Comparison of ENCODE assay signal across 1 fruit fly cellular context in the genomic region with DNA sequence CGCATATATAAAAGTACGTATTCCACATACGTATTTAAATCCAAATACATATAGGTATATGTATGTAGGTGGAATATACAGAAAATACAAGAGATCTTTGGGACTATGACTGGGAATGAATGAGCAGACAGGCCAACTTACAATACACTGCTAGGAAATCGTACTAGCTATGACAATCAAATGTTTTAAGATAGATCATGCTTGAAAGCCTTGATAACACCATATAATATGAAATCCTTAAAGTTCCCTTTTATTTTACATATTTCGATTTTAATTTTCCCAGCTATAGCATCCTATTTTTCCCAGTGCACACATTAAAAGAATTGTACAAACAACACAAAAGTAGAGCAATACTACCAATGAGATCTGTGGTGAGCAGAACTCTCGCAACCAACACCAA.
A peak's percentile ranks its signal among the peaks of the same experiment; 100 is the strongest.
TF ChIP-seq lines count a peak whose summit lies in the region.

No protein-coding gene starts in this region.

TF ChIP-seq in whole organism, embryonic, 481 proteins besides CTCF, POLR2A, EP300 and RAD21 (continued from another document):
- peak; percentile 77 for TF ChIP-seq Fer1 (GFP tag; optimal IDR thresholded peaks at IDR 0.05; lab: Kevin White, UChicago)
- TF ChIP-seq Chrac-16 (GFP tag; optimal IDR thresholded peaks at IDR 0.05; lab: Kevin White, UChicago) = peak; percentile 49
- peak; percentile 59 for TF ChIP-seq slp2 (GFP tag; optimal IDR thresholded peaks at IDR 0.05; lab: Kevin White, UChicago)
- TF ChIP-seq CG3838 (GFP tag; optimal IDR thresholded peaks at IDR 0.05; lab: Kevin White, UChicago) = peak; percentile 23
- TF ChIP-seq CG8089 (GFP tag; optimal IDR thresholded peaks at IDR 0.05; lab: Kevin White, UChicago) = peak; percentile 40
- TF ChIP-seq HLH3B (GFP tag; IDR thresholded peaks at IDR 0.05; lab: Robert Waterston, UW) = peak; percentile 87
- TF ChIP-seq CG31441 (GFP tag; IDR thresholded peaks at IDR 0.05; lab: Robert Waterston, UW) = peak; percentile 91
- TF ChIP-seq CG2199 (GFP tag; IDR thresholded peaks at IDR 0.05; lab: Robert Waterston, UW) = 0 out of 3 replicates have a peak, but pooled peaks have one; percentile 37
- peak; percentile 85 for TF ChIP-seq CG12769 (tag; optimal IDR thresholded peaks at IDR 0.05; lab: Kevin White, UChicago)
- peak; percentile 43 for TF ChIP-seq CG15696 (tag; optimal IDR thresholded peaks at IDR 0.05; lab: Kevin White, UChicago)
- TF ChIP-seq CG4424 (GFP tag; optimal IDR thresholded peaks at IDR 0.05; lab: Kevin White, UChicago) = peak; percentile 75
- peak; percentile 68 for TF ChIP-seq CG10209 (GFP tag; optimal IDR thresholded peaks at IDR 0.05; lab: Kevin White, UChicago)
- TF ChIP-seq fru (optimal IDR thresholded peaks at IDR 0.05; lab: Kevin White, UChicago) = no peak
- peak; percentile 35 for TF ChIP-seq kni (GFP tag; optimal IDR thresholded peaks at IDR 0.05; lab: Kevin White, UChicago)
- TF ChIP-seq CG9932 (GFP tag; IDR thresholded peaks at IDR 0.05; lab: Robert Waterston, UW) = peak; percentile 89
- no peak for TF ChIP-seq crol (GFP tag; IDR thresholded peaks at IDR 0.05; lab: Robert Waterston, UW)
- no peak for TF ChIP-seq ash1 (GFP tag; optimal IDR thresholded peaks at IDR 0.05; lab: Kevin White, UChicago)
- peak; percentile 74 for TF ChIP-seq CG14050 (GFP tag; IDR thresholded peaks at IDR 0.05; lab: Robert Waterston, UW)
- TF ChIP-seq CG11247 (GFP tag; IDR thresholded peaks at IDR 0.05; lab: Robert Waterston, UW) = peak; percentile 88
- TF ChIP-seq crc (GFP tag; optimal IDR thresholded peaks at IDR 0.05; lab: Kevin White, UChicago) = peak; percentile 59
- TF ChIP-seq CG11093 (GFP tag; IDR thresholded peaks at IDR 0.05; lab: Robert Waterston, UW) = peak; percentile 42; the same call in 2 of the 3 replicates
- peak; percentile 35 for TF ChIP-seq CG30431 (GFP tag; optimal IDR thresholded peaks at IDR 0.05; lab: Kevin White, UChicago)
- TF ChIP-seq CG33557 (GFP tag; optimal IDR thresholded peaks at IDR 0.05; lab: Kevin White, UChicago) = no peak
- TF ChIP-seq Aef1 (GFP tag; IDR thresholded peaks at IDR 0.05; lab: Robert Waterston, UW) = peak; percentile 85
- peak; percentile 17 for TF ChIP-seq CG30020 (tag; optimal IDR thresholded peaks at IDR 0.05; lab: Kevin White, UChicago)
- peak; percentile 87 for TF ChIP-seq dmrt99B (tag; optimal IDR thresholded peaks at IDR 0.05; lab: Kevin White, UChicago)
- TF ChIP-seq shn (GFP tag; optimal IDR thresholded peaks at IDR 0.05; lab: Kevin White, UChicago) = peak; percentile 44
- TF ChIP-seq mam (GFP tag; optimal IDR thresholded peaks at IDR 0.05; lab: Kevin White, UChicago) = peak; percentile 82
- TF ChIP-seq CG2129 (GFP tag; IDR thresholded peaks at IDR 0.05; lab: Robert Waterston, UW; ENCODE audit: partially characterized antibody) = no peak
- TF ChIP-seq sd (tag; optimal IDR thresholded peaks at IDR 0.05; lab: Kevin White, UChicago) = peak; percentile 52
- TF ChIP-seq CG12104 (GFP tag; optimal IDR thresholded peaks at IDR 0.05; lab: Kevin White, UChicago) = peak; percentile 50
- TF ChIP-seq cwo (GFP tag; optimal IDR thresholded peaks at IDR 0.05; lab: Kevin White, UChicago) = peak; percentile 60
- 0 out of 2 replicates have a peak, but pooled peaks have one; percentile 23 for TF ChIP-seq dimm (GFP tag; IDR thresholded peaks at IDR 0.05; lab: Robert Waterston, UW)
- TF ChIP-seq Hsf (GFP tag; optimal IDR thresholded peaks at IDR 0.05; lab: Kevin White, UChicago) = peak; percentile 63
- TF ChIP-seq Vsx1 (GFP tag; optimal IDR thresholded peaks at IDR 0.05; lab: Kevin White, UChicago) = peak; percentile 35
- peak; percentile 61; the same call in 1 of the 3 replicates for TF ChIP-seq otp (GFP tag; IDR thresholded peaks at IDR 0.05; lab: Robert Waterston, UW)
- peak; percentile 90 for TF ChIP-seq gem (tag; optimal IDR thresholded peaks at IDR 0.05; lab: Kevin White, UChicago)
- TF ChIP-seq CG6813 (GFP tag; optimal IDR thresholded peaks at IDR 0.05; lab: Kevin White, UChicago) = peak; percentile 71
- TF ChIP-seq CG30403 (GFP tag; optimal IDR thresholded peaks at IDR 0.05; lab: Kevin White, UChicago) = peak; percentile 83
- TF ChIP-seq CG5245 (GFP tag; optimal IDR thresholded peaks at IDR 0.05; lab: Kevin White, UChicago) = peak; percentile 25
- TF ChIP-seq bigmax (GFP tag; optimal IDR thresholded peaks at IDR 0.05; lab: Kevin White, UChicago) = no peak
- peak; percentile 58; the same call in 1 of the 2 replicates for TF ChIP-seq ro (GFP tag; IDR thresholded peaks at IDR 0.05; lab: Robert Waterston, UW)
- TF ChIP-seq CG32772 (GFP tag; IDR thresholded peaks at IDR 0.05; lab: Robert Waterston, UW) = peak; percentile 89
- peak; percentile 66 for TF ChIP-seq HLH54F (GFP tag; optimal IDR thresholded peaks at IDR 0.05; lab: Kevin White, UChicago)
- TF ChIP-seq ATbp (GFP tag; optimal IDR thresholded peaks at IDR 0.05; lab: Kevin White, UChicago) = peak; percentile 76
- peak; percentile 83 for TF ChIP-seq gsb (GFP tag; IDR thresholded peaks at IDR 0.05; lab: Robert Waterston, UW)
- no peak for TF ChIP-seq Dp (GFP tag; optimal IDR thresholded peaks at IDR 0.05; lab: Kevin White, UChicago)
- TF ChIP-seq Sry-β (GFP tag; optimal IDR thresholded peaks at IDR 0.05; lab: Kevin White, UChicago) = no peak
- TF ChIP-seq Trl (optimal IDR thresholded peaks at IDR 0.05; lab: Kevin White, UChicago) = no peak
- TF ChIP-seq Trl (GFP tag; optimal IDR thresholded peaks at IDR 0.05; lab: Kevin White, UChicago) = peak; percentile 84
- no peak for TF ChIP-seq Dfd (GFP tag; optimal IDR thresholded peaks at IDR 0.05; lab: Kevin White, UChicago)
- TF ChIP-seq CG15073 (GFP tag; optimal IDR thresholded peaks at IDR 0.05; lab: Kevin White, UChicago) = no peak
